Worm (Caenorhabditis elegans): ENCODE measurements around the gene R52.6.

R52.6 gene

ce11 chrII:2122762-2123161 lies 9.9 kb upstream of the R52.6 start:
- TF ChIP-seq nhr-237 (tag; optimal IDR thresholded peaks at IDR 0.05) = no peak
- TF ChIP-seq unc-130 (GFP tag; optimal IDR thresholded peaks at IDR 0.05) = no peak
- peak; percentile 22; the same call in 1 of the 2 replicates for TF ChIP-seq dmd-6 (GFP tag; IDR thresholded peaks at IDR 0.05)
- no peak for TF ChIP-seq ceh-62 (tag; optimal IDR thresholded peaks at IDR 0.05)
- TF ChIP-seq ama-1 (optimal IDR thresholded peaks at IDR 0.05) = no peak
- 0 out of 2 replicates have a peak, but pooled peaks have one; percentile 29 for TF ChIP-seq php-3 (GFP tag; IDR thresholded peaks at IDR 0.05)
- peak; percentile 64 for TF ChIP-seq pqm-1 (tag; optimal IDR thresholded peaks at IDR 0.05)
- TF ChIP-seq nhr-111 (GFP tag; optimal IDR thresholded peaks at IDR 0.05) = no peak
- no peak for TF ChIP-seq dpl-1 (GFP tag; optimal IDR thresholded peaks at IDR 0.05)

DNA sequence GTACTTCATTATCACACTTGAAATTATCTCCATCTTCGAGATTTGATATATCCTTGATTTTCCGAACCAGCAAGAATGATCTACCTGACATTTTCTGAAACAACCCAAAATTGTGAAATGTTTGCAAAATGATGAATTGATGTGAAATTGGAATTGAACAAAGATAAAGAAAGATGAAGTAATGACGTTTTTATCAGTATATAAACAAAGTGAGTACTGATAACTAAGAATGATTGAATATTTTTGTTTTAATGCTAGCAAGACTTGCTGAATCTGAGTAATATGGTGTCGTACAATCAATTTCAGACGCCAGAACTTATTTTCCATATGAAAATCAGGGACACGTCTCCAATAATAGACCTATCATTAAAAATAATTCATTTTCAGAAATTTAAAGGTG lies 9.2 kb upstream of the R52.6 start, which contains the start of gene math-37:
math-37 (minus strand) TSS at position 101 of the 400 bp plus-strand sequence.
- TF ChIP-seq nhr-28 (tag; optimal IDR thresholded peaks at IDR 0.05) (peak; percentile 39), fkh-10 (GFP tag; optimal IDR thresholded peaks at IDR 0.05) (no peak), pqm-1 (tag; optimal IDR thresholded peaks at IDR 0.05) (peak; percentile 47), daf-16 (GFP tag; optimal IDR thresholded peaks at IDR 0.05) (no peak), daf-16 (tag; optimal IDR thresholded peaks at IDR 0.05) (peak; percentile 35), lin-1 (GFP tag; IDR thresholded peaks at IDR 0.05) (no peak), cey-2 (tag; optimal IDR thresholded peaks at IDR 0.05; ENCODE audit: borderline replicate concordance, insufficient read depth) (no peak)

DNA sequence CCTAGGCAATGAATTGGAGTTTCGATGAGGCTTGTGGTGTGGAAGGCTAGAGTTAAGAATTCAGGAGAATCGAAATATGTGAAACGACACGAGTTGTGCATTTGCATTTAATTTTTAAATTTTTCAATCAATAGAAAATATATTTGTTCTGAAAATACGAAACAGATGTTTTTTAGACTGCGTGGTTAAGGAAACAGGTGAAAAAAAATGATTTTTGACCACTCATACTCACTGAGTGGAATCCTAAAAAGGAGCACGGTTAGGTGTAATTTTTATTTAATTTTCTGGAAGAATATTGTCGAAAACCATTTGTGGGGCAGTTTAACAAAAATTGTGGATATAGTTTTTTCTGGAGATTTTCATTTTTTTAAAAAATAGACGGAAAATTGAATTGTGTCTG lies 3.9 kb upstream of the R52.6 start, which contains the start of gene srh-195:
srh-195 (minus strand) TSS at position 101 of the 400 bp plus-strand sequence.
- TF ChIP-seq ceh-28 (tag; optimal IDR thresholded peaks at IDR 0.05) (no peak), spr-3 (GFP tag; optimal IDR thresholded peaks at IDR 0.05) (no peak), ctbp-1 (GFP tag; IDR thresholded peaks at IDR 0.05) (no peak), D1046.2 (GFP tag; IDR thresholded peaks at IDR 0.05) (no peak), T20F7.1 (GFP tag; optimal IDR thresholded peaks at IDR 0.05) (no peak), lin-38 (GFP tag; IDR thresholded peaks at IDR 0.05) (no peak), lir-3 (tag; optimal IDR thresholded peaks at IDR 0.05) (no peak), snpc-4 (tag; optimal IDR thresholded peaks at IDR 0.05) (no peak), attf-4 (tag; optimal IDR thresholded peaks at IDR 0.05) (no peak), hmg-1.1 (GFP tag; IDR thresholded peaks at IDR 0.05) (no peak), ces-1 (GFP tag; optimal IDR thresholded peaks at IDR 0.05) (no peak), lsy-2 (tag; optimal IDR thresholded peaks at IDR 0.05) (no peak), tag-97 (GFP tag; IDR thresholded peaks at IDR 0.05) (no peak), dpl-1 (GFP tag; optimal IDR thresholded peaks at IDR 0.05) (no peak), ceh-82 (tag; optimal IDR thresholded peaks at IDR 0.05) (no peak), nhr-28 (tag; optimal IDR thresholded peaks at IDR 0.05) (no peak), gei-8 (GFP tag; optimal IDR thresholded peaks at IDR 0.05) (no peak), R02D3.7 (tag; optimal IDR thresholded peaks at IDR 0.05) (no peak), fkh-10 (GFP tag; optimal IDR thresholded peaks at IDR 0.05) (no peak)

- TF ChIP-seq ceh-62 (tag; optimal IDR thresholded peaks at IDR 0.05) = no peak
- TF ChIP-seq aha-1 (tag) = peak; percentile 90
Measured at ce11 chrII:2114488-2114887, 1.6 kb upstream of the R52.6 start.

DNA sequence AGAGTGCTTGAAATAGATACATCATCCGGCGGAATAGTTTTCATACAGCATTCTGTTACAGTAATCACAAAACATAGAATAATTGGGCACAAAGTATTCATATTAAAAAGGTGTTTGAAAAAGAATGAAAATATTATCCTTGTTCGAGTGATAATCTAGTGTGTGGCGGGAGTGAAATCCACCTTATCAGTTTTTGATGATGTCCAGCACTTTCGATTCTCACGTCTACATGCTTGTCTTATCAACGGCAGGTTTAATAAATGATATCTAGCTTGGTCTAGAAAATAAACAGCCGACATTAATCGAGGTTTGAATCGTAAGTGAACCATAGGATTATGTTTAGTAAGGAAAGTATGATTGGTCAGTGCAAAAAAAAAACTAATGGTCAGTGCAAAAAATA lies 2.9 kb downstream of the R52.6 start, which contains the start of gene R52.5:
R52.5 (minus strand) TSS at position 101 of the 400 bp plus-strand sequence.
- TF ChIP-seq hlh-30 (tag; optimal IDR thresholded peaks at IDR 0.05; ENCODE audit: insufficient read depth) (no peak), lin-13 (GFP tag; optimal IDR thresholded peaks at IDR 0.05) (no peak), sdz-12 (GFP tag; optimal IDR thresholded peaks at IDR 0.05) (no peak), ztf-7 (tag; optimal IDR thresholded peaks at IDR 0.05) (no peak), ceh-44 (GFP tag; IDR thresholded peaks at IDR 0.05) (no peak), attf-4 (tag; optimal IDR thresholded peaks at IDR 0.05) (no peak), nhr-25 (tag; optimal IDR thresholded peaks at IDR 0.05; ENCODE audit: borderline replicate concordance, insufficient read depth) (no peak), nhr-111 (GFP tag; optimal IDR thresholded peaks at IDR 0.05) (no peak), spr-3 (GFP tag; optimal IDR thresholded peaks at IDR 0.05) (no peak)
